Fruit fly (Drosophila melanogaster): ENCODE results near the gene CG11594.

Gene CG11594

dm6 chr3L:4071561-4072049 is 45.8 kb upstream of the CG11594 start, which contains the start of gene wit (continued):
- TF ChIP-seq kah (GFP tag; optimal IDR thresholded peaks at IDR 0.05) (peak; percentile 67), gfzf (GFP tag; optimal IDR thresholded peaks at IDR 0.05) (peak; percentile 32), psq (GFP tag; optimal IDR thresholded peaks at IDR 0.05) (peak; percentile 92), dmrt99B (tag; optimal IDR thresholded peaks at IDR 0.05) (no peak), run (tag; optimal IDR thresholded peaks at IDR 0.05) (no peak), row (GFP tag; IDR thresholded peaks at IDR 0.05) (peak; percentile 42; the same call in 1 of the 3 replicates), dysf (GFP tag; IDR thresholded peaks at IDR 0.05) (no peak; the same call in 2 of the 3 replicates), CG31365 (tag; optimal IDR thresholded peaks at IDR 0.05) (no peak), Sox102F (GFP tag; optimal IDR thresholded peaks at IDR 0.05) (peak; percentile 12), pzg (GFP tag; optimal IDR thresholded peaks at IDR 0.05) (no peak), klu (GFP tag; IDR thresholded peaks at IDR 0.05) (no peak), Side (GFP tag; optimal IDR thresholded peaks at IDR 0.05) (peak; percentile 5), Kr (GFP tag; optimal IDR thresholded peaks at IDR 0.05) (no peak), stc (GFP tag; IDR thresholded peaks at IDR 0.05) (no peak), Doc2 (GFP tag; IDR thresholded peaks at IDR 0.05) (no peak), CG4617 (GFP tag; optimal IDR thresholded peaks at IDR 0.05; ENCODE audit: borderline replicate concordance) (no peak), pnt (GFP tag; optimal IDR thresholded peaks at IDR 0.05) (no peak), Sry-β (GFP tag; optimal IDR thresholded peaks at IDR 0.05) (no peak), mam (GFP tag; optimal IDR thresholded peaks at IDR 0.05) (peak; percentile 22), Elba2 (GFP tag; optimal IDR thresholded peaks at IDR 0.05) (no peak), Nf-YB (GFP tag; optimal IDR thresholded peaks at IDR 0.05) (peak; percentile 41), CG8388 (GFP tag; optimal IDR thresholded peaks at IDR 0.05) (no peak), CG1529 (GFP tag; optimal IDR thresholded peaks at IDR 0.05) (no peak), CG17568 (GFP tag; optimal IDR thresholded peaks at IDR 0.05) (peak; percentile 14), Oli (tag; optimal IDR thresholded peaks at IDR 0.05) (no peak), CG18476 (GFP tag; optimal IDR thresholded peaks at IDR 0.05) (no peak), trh (GFP tag; optimal IDR thresholded peaks at IDR 0.05) (no peak), CG11398 (GFP tag; optimal IDR thresholded peaks at IDR 0.05) (no peak), D19B (GFP tag; optimal IDR thresholded peaks at IDR 0.05) (no peak), CG12071 (GFP tag; optimal IDR thresholded peaks at IDR 0.05) (peak; percentile 47), CG7987 (GFP tag; optimal IDR thresholded peaks at IDR 0.05) (peak; percentile 52), CG3065 (GFP tag; optimal IDR thresholded peaks at IDR 0.05) (no peak), sisA (GFP tag; IDR thresholded peaks at IDR 0.05) (peak; percentile 16; the same call in 1 of the 2 replicates), Scr (GFP tag; IDR thresholded peaks at IDR 0.05; ENCODE audit: partially characterized antibody) (peak; percentile 28), CG18764 (GFP tag; optimal IDR thresholded peaks at IDR 0.05) (no peak), Abd-B (GFP tag; optimal IDR thresholded peaks at IDR 0.05) (no peak), her (GFP tag; optimal IDR thresholded peaks at IDR 0.05) (peak; percentile 36), ato (GFP tag; IDR thresholded peaks at IDR 0.05; ENCODE audit: partially characterized antibody) (no peak), CG10543 (GFP tag; optimal IDR thresholded peaks at IDR 0.05) (peak; percentile 4), NK7.1 (GFP tag; optimal IDR thresholded peaks at IDR 0.05) (peak; percentile 20), Eip74EF (GFP tag; optimal IDR thresholded peaks at IDR 0.05) (peak in 1 of 2 experiments; percentile 27), CG9215 (GFP tag; IDR thresholded peaks at IDR 0.05) (no peak), hbn (GFP tag; IDR thresholded peaks at IDR 0.05; ENCODE audit: partially characterized antibody) (peak; percentile 44), eyg (GFP tag; optimal IDR thresholded peaks at IDR 0.05) (peak; percentile 41), GATAe (GFP tag; conservative IDR thresholded peaks at IDR 0.05) (no peak), btn (GFP tag; optimal IDR thresholded peaks at IDR 0.05) (no peak), CG6765 (GFP tag; optimal IDR thresholded peaks at IDR 0.05) (peak; percentile 59), CG34224 (GFP tag; IDR thresholded peaks at IDR 0.05; ENCODE audit: partially characterized antibody) (peak; percentile 75), unc-4 (GFP tag; IDR thresholded peaks at IDR 0.05; ENCODE audit: partially characterized antibody) (peak; percentile 58), CG30403 (GFP tag; optimal IDR thresholded peaks at IDR 0.05) (peak; percentile 36)

Measured in whole organism, embryonic.